Fruit fly (Drosophila melanogaster): ENCODE data around the gene Grl62c.

DNA sequence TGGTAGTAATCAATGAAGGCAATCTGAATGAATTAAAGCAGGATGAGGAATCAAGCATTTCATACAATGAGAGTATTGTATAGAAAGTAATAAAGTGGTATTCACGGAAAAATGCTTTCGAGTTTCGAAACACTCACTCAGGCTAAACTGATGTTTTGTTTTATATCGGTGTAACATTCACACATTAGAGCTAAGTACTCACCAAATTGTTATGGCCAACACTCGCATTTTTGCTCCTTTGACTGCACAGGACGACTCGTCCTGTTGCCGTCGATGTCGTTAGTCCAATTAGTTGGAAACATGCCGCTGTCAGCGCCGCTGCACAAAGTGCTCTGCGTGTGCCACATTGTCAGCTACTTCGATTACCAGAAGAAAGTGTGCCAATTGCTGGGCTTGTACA lies at the start of gene Grl62c:
- TF ChIP-seq Gug (GFP tag; IDR thresholded peaks at IDR 0.05) (no peak), fkh (GFP tag; optimal IDR thresholded peaks at IDR 0.05) (no peak), Eip93F (GFP tag; optimal IDR thresholded peaks at IDR 0.05) (no peak), CG6163 (GFP tag; IDR thresholded peaks at IDR 0.05) (no peak), ss (GFP tag; optimal IDR thresholded peaks at IDR 0.05) (no peak)
